Fruit fly (Drosophila melanogaster) whole organism, embryonic: Measurements from ENCODE around the gene CG15046.

Experiments
- CG13296 ChIP-seq: fragments of 200-800 bp; sonication (Bioruptor generic); optimal IDR thresholded peaks from 3 replicates; lab custom pipeline; 2018; ENCODE audit warnings: missing biosample characterization, mild to moderate bottlenecking, missing genetic modification characterization
- CG14050 ChIP-seq: fragments of 200-800 bp; sonication (Bioruptor generic); IDR thresholded peaks from 3 replicates; pipeline ENCODE4 v1.3.6; 2022; ENCODE audit warnings: missing biosample characterization, missing genetic modification characterization
- CG16815 ChIP-seq: fragments of 200-800 bp; sonication (Bioruptor generic); optimal IDR thresholded peaks from 3 replicates; lab custom pipeline; 2017; ENCODE audit warnings: missing biosample characterization, mild to moderate bottlenecking, missing genetic modification characterization
- Gsc ChIP-seq: fragments of 200-800 bp; sonication (Bioruptor generic); IDR thresholded peaks from 2 replicates; pipeline ENCODE4 v1.3.6; 2022; ENCODE audit warnings: missing biosample characterization, missing genetic modification characterization
- bcd ChIP-seq: fragments of 200-800 bp; sonication (Bioruptor generic); optimal IDR thresholded peaks from 2 replicates; lab custom pipeline; 2017; ENCODE audit warnings: missing biosample characterization, mild to moderate bottlenecking, missing genetic modification characterization
- caup ChIP-seq: fragments of 200-800 bp; sonication (Bioruptor generic); optimal IDR thresholded peaks from 3 replicates; lab custom pipeline; 2017; ENCODE audit warnings: missing biosample characterization, mild to moderate bottlenecking, missing genetic modification characterization, moderate library complexity; ENCODE audit not compliant: severe bottlenecking
- lbe ChIP-seq: fragments of 200-800 bp; sonication (Bioruptor generic); optimal IDR thresholded peaks from 2 replicates; lab custom pipeline; 2016; ENCODE audit warnings: missing biosample characterization, mild to moderate bottlenecking, missing genetic modification characterization
- lov ChIP-seq, 2 experiments: fragments of 200-800 bp in 1 of 2; fragments of >200 bp in 1 of 2; sonication (Bioruptor generic) in 1 of 2; IDR thresholded peaks in 1 of 2; optimal IDR thresholded peaks in 1 of 2; 2 replicates in 1 of 2; 3 replicates in 1 of 2; pipeline versions ENCODE4 v1.3.6 to Lab custom; 2017 to 2022; ENCODE audit warnings: missing biosample characterization in 1 of 2, missing genetic modification characterization in 1 of 2
- vfl ChIP-seq: fragments of 200-800 bp; sonication (Bioruptor generic); optimal IDR thresholded peaks from 2 replicates; lab custom pipeline; 2016; ENCODE audit warnings: missing biosample characterization, missing genetic modification characterization

DNA sequence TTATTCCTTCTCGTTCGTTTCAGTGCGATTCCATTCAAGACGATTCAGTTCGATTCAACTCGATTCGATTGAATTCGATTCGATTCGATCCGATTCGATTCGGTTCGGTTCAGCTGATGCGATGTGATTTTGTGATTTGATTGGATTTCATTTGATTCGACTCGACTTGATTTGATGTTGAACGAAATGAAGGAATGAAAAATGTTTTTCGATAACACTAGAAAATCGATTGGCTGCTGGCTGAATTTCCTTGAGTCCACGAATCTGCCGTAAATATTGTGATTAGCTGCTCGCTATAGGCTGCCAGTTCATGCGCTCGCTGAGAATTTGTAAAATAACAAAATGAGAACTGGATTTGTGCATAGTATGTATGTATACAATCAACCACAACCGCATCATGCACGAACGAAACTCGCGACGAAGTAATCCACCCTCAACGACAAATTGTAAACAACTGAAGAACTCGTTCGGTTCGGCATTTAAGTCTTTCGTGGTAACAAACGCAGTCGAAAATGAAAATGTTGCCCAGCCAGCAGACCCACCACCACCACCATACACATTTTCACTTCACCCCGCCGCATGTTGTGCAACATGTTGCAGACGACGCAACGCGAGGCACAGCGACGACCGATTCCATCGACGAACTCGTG, 15.7 kb upstream of the CG15046 start, which contains the start of gene Wnt5:
- TF ChIP-seq CG14050 (GFP tag; lab: Robert Waterston, UW) (no peak), CG13296 (GFP tag; lab: Kevin White, UChicago) (no peak), vfl (GFP tag; lab: Kevin White, UChicago) (no peak), bcd (GFP tag; lab: Kevin White, UChicago) (no peak), lbe (GFP tag; lab: Kevin White, UChicago) (no peak), caup (GFP tag; lab: Kevin White, UChicago) (no peak), Gsc (no peak), lov (optimal IDR thresholded peaks at IDR 0.05; lab: Kevin White, UChicago) (no peak), lov (GFP tag; IDR thresholded peaks at IDR 0.05; lab: Robert Waterston, UW) (no peak), CG16815 (GFP tag; lab: Kevin White, UChicago) (no peak)
